Fruit fly (Drosophila melanogaster): ENCODE data around the gene tsl.

The tsl gene

DNA sequence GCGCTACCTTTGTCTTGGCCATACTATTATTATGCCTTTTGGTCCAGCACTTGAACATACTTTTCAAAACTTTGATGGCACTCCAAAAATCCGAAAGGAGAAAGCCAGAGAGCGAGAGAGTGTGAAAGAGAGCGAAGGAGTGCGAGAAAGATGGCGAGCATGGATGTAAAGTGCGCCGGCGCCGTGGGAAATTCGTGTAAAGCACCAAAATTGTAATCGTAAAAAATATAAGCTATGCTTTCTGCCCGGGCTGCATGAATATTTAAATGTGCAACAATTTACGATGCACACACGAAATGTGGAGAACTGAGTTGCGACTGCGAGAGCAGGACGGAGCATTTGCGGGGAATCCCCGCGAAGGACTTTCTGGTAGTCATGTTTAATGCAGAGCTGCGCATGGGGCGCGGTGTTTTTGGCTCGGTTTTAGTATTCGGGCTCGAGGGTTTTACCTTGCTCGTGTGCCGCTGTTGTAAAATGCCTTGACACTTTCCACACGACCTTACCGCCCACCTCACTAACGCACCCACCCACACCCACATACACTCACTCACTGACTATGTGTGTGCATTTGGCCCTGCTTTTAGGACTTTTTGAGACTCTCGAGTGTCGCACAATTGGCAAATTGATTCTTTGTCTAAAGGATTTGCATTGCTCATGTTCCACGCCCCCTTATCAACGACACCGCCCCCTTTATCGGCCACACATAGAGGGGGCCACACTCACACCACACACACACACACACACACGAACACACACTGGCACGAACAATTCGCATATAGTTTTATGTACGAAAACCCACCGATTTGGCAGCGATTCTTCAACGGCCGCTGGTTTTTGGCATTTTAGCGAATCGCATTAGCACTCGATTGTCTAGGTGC is 39.6 kb upstream of the tsl start:
- peak; percentile 18 for TF ChIP-seq CG17801 (GFP tag; optimal IDR thresholded peaks at IDR 0.05; ENCODE audit: partially characterized antibody)

DNA sequence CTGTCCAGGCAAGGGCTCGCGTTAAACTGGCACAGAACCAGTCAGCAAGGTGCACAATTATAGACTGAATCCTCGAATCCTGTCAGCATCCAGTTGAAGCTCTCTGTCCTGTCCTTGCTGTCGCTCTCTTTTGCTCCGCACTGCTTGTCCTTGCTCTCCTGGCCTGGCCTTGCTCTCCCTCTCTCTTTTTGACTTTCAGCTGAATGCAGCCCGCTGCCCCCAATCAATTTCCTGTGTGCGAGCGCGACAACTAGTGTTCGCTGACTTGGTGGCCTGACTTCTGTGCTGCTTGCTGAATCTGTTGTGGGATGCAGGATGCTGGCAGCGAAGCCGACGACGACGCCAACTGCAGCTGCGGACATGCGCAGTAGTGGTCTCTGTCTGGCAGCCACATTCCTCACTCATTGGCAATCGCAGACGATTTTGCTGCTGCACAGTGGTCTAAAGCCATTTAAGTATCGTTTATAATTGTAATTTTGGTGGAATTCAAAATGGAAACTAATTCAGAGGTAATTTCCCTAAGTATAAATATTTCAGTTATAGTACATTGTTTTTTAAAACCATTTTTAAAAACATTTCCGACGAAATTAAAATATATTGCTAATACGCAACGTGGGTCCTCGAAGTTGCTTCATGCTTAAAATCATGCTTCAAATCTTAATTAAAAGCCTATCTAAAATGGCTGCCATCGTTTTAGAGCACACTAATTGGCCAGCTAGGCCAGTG is 26.4 kb upstream of the tsl start:
- no peak for TF ChIP-seq CG17801 (GFP tag; optimal IDR thresholded peaks at IDR 0.05; ENCODE audit: partially characterized antibody)

DNA sequence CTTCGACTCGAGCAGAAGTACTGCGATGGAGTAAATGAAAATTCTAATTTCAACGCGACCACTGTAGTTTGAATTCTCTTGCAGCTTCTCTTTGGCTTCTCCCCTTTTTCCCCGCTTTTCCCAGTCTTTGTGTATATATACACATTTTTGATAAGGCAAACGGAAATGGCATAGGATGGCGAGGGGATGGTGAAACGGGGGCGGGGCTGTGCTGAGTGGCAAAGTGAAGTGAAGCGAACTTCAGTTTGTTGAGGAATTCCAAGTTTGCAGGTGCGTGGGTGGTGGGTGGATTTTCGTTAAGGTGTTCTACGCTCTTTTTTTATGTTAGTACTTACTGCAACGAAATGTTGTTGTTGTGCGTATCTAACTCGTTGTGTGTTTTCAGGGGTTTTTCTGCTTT is 24.9 kb upstream of the tsl start:
- TF ChIP-seq CG17801 (GFP tag; optimal IDR thresholded peaks at IDR 0.05; ENCODE audit: partially characterized antibody), result no peak

DNA sequence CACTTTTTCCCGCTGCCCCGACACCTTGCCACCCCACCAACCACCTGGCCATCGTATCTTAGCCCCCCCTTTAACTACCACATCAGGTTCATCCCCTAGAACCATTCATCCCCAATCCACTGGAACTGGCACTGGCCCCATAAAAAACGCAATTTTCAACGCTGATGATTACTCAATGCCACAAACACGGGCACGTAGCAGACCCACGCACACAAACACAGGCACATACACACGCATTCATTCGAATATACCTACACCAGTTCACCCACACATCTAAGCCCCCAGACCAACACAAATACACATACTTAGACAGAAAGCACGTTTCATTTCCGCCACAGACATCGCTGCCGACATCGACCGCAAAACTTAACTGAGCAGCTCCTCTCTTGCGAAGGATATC is 11.4 kb upstream of the tsl start:
- no peak for TF ChIP-seq CG17801 (GFP tag; optimal IDR thresholded peaks at IDR 0.05; ENCODE audit: partially characterized antibody)

DNA sequence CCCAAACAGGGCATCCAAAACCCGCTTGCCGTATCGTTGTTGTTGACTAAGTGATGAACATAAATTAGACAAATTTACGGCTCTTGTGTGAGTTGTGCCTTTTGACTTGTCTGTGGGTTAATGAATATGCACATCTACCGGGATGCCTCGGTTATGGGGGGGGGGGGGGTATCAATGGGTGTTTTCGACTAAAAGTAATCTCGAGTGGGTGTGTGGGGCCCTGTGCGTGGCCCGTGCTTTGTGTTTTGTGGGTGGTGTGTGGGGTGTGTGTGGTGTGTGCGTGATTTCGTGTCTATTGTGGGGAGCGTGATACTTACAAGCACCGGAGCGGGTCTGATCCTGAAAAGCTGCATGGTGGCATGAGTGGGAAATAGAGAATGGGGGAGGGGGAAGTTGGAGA is 8.1 kb upstream of the tsl start:
- TF ChIP-seq CG17801 (GFP tag; optimal IDR thresholded peaks at IDR 0.05; ENCODE audit: partially characterized antibody), result no peak

DNA sequence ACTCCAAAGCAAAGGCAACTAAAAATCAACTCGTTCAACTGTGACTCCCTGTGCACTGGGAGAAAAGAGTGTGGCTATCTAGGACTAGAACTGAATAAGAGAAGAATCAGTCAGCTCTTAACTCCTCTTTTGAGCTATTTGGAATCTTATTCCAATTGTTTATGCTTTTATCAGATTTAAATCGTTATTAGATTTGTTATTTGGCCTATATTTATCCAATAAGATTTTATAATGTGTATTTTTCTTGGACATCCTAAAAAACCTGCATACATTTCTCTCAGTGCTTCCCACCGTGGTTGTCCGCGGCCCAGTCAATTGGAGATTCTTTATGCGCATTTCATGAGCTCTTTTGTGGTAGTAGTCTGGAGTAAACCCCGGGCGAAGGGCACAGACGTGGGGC is 888 bp downstream of the tsl start:
- TF ChIP-seq CG17801 (GFP tag; optimal IDR thresholded peaks at IDR 0.05; ENCODE audit: partially characterized antibody), result no peak

DNA sequence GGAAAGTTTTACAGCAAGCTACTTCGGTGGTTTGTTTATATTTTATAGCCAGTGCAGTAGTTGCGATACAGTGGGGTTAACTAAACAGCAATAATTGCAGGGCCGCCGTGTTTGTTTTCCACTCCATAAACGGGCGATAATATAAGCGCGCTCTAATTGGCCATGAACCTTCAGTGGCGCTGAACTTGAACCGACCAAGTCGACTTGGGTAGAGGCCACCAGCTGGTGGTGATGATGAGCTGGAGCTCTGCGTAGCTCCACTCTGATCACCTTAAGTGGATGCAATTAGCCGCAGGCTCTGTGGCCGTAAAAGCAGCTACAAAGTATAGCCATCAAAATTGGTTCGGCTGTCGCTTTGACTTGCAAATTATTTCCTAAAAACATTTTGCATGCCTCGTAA is 2.2 kb downstream of the tsl start:
- TF ChIP-seq CG17801 (GFP tag; optimal IDR thresholded peaks at IDR 0.05; ENCODE audit: partially characterized antibody), result no peak

DNA sequence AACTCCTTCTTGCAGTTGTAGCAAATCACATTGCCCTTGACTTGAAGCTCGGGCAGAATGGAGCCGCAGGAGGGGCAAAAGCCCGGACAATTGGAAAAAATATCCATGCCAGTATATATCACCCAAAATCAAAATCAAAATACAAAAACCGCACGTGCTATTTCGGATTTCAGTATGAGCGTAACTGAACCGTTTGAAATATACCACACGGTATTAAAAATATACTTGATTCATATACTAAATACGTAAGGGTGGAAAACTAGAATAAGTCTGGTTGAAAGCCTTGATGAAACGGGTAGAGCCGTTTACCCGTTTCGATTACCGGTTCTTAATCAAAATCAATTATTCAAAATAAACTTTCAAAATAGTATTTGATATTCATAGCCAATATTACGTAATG is 4.7 kb downstream of the tsl start, which contains the start of gene Polr1H:
TSS of gene Polr1H (minus strand) at position 188 of the 400 bp plus-strand sequence.
- TF ChIP-seq CG17801 (GFP tag; optimal IDR thresholded peaks at IDR 0.05; ENCODE audit: partially characterized antibody), result no peak

DNA sequence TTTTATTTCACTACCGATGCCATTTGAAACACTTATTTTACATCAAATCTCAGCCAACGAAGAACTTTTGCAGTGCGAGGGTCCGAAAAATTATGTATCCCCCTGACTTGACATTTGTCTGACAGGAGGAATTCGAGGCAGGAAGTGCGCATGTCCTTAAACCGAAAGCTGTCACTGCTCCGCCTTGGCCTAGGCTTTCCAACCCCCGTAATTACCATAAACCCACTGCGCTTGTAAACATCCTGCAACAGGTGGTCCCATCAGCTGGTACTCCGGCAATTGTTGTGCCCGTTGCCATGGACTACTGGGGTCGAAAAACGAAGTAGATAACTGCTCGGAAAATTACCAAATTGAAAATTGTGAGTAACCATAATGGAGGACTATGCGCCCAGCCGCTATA is 6.6 kb downstream of the tsl start, which contains the start of the genes GABA-B-R2 and CG6800:
TSS of gene GABA-B-R2 (minus strand) at position 75 of the 400 bp plus-strand sequence.
TSS of gene CG6800 (plus strand) at position 373 of the 400 bp plus-strand sequence.
- TF ChIP-seq CG17801 (GFP tag; optimal IDR thresholded peaks at IDR 0.05; ENCODE audit: partially characterized antibody), result no peak

DNA sequence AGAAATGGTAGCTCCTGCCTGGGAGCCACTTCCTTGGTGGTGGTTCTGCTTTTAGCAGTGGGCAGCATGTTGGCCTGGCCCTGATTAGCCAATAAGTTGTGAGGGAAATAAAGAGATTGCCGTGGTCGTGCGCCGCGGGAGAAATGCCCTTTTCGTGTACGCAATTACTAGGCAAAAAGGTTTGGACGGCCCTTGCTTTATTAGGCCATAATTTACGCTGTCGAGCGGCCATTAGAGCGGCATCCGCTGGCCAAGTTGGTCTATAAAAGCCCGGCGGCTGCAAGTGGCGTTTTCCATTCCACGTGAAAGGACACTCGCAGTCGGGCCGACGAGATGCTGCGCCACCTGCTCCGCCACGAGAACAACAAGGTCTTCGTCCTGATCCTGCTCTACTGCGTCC is 13.1 kb downstream of the tsl start, which contains the start of gene Burs:
TSS of gene Burs (plus strand) at position 301 of the 400 bp plus-strand sequence.
- TF ChIP-seq CG17801 (GFP tag; optimal IDR thresholded peaks at IDR 0.05; ENCODE audit: partially characterized antibody), result no peak

DNA sequence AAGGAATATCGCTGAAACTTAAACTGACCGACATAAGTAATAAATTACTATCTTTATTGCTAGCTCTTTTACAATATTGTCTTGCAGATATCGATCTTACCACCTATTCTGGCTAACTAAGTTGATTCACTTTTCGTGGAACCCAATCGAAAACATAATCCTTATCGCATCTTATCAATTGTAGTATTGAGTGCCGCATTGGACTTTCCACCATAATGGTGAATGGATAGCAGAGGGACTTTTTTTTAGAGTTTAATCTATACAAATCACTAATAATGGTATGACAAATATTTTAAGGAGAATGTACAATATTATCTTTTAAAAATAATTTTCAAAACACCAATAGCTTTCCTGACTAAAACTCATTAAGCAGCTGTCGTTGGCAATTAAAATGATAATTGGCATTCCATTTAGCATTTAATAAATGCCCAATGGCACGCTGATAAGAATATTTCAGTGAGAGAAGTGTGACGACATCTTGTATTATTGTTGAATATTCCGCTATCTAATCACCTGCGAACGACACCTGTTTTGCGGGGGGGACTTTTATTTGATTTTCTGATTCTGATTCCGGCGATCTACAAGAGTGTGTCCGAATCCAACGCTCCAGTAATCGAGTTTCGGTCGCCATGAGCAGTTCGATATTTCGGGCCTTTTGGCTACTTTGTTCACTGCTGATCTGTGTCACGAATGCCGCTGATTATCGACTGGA is 24.0 kb downstream of the tsl start, which contains the start of gene CG42335:
TSS of gene CG42335 (plus strand) at position 620 of the 712 bp plus-strand sequence.
- TF ChIP-seq CG17801 (GFP tag; optimal IDR thresholded peaks at IDR 0.05; ENCODE audit: partially characterized antibody), result no peak

DNA sequence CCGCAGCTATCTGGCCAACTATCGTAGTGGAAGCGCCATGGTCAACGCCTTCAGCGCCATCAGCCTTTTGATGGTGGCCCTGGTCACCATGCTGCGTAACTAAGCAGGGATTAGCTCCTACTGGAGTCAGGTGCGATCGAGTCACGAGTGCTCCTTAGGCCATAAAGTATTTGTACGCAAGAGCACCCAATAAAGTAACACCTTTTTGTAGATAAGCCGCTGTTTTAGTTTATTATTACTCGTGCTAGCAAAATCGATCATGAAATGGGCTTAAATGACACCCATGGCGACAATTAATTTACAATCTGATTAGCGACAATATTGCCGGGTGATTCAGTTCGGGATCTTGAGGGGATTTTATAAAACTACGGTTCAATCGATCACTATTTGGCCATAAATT is 24.8 kb downstream of the tsl start:
- no peak for TF ChIP-seq CG17801 (GFP tag; optimal IDR thresholded peaks at IDR 0.05; ENCODE audit: partially characterized antibody)

DNA sequence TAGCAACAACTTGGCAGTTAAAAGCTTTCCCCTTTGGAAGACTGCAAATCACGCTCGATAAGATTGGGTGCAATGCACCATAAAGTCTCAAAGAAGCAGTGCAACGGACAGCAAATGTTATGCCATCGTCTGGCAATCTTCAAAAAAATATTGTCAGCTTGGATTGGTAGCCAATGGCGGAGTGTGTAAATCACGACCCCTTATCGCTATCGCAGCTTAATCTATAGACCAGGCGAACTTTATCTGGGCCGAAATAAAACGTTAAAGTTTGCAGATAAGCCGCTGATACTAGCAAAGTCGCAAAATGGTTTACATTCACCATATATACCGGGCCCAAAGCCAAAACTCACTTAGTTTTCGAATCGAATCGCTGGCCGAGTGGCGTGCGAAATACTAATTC is 28.4 kb downstream of the tsl start, which contains the start of gene CG31198:
TSS of gene CG31198 (plus strand) at position 351 of the 400 bp plus-strand sequence.
- no peak for TF ChIP-seq CG17801 (GFP tag; optimal IDR thresholded peaks at IDR 0.05; ENCODE audit: partially characterized antibody)

DNA sequence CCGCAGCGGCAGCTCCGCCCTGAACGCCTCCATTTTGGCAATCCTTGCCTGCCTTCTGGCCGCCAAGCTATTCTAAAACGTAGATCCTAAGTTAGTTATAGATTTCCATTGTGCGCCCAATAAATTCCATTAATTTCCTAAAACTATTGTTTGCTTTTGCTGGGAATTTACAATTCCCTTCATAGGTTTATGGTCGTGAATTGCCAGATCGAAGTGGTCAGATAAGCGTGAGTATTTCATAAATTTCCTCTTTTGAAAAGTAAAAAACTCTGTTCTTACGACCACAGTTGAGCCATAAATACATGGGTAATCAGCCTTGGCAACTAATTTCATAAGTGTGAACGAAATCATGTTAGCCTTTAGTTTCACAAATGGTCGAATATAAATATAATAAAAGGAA is 29.2 kb downstream of the tsl start:
- TF ChIP-seq CG17801 (GFP tag; optimal IDR thresholded peaks at IDR 0.05; ENCODE audit: partially characterized antibody), result no peak
